Fruit fly (Drosophila melanogaster): ENCODE measurements around the gene nonC.

The nonC gene

DNA sequence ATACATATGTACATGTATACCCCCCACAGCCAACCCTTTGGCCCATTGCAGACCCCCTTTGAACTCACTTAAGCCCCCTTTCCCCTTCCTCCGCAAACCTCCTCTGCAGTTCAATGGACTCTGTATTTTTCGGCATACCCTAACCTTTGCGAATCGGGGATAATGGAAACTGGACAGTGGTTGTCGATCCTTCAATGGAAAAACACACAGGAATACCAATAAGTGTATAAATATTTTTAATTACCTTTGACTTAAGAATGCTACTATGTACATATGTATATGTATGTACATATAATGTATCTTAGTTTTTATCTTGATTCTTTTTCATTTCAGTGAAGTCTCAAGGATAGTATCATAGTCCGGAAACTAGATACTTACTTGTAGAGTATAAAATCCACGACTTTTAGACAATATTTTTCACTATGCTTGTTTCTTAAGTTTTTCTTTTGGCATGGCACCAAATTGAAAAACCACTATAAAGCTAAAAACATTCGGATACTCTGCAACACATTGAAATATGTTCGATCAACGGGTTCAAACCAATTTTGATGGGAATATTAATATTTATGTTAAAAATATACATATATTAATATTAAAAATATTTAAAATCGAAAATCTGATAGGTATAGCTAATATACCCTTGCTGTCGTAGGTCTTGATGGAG, 32.2 kb downstream of the nonC start (continued):
- no peak for TF ChIP-seq spab (GFP tag; optimal IDR thresholded peaks at IDR 0.05)
- TF ChIP-seq CG4318 (GFP tag; optimal IDR thresholded peaks at IDR 0.05) = peak; percentile 49
- peak; percentile 51 for TF ChIP-seq CG34406 (GFP tag; optimal IDR thresholded peaks at IDR 0.05)
- peak; percentile 26 for TF ChIP-seq dsx (GFP tag; optimal IDR thresholded peaks at IDR 0.05; ENCODE audit: poor library complexity, severe bottlenecking)
- TF ChIP-seq svp (GFP tag) = peak; percentile 77
- peak; percentile 46 for TF ChIP-seq net (GFP tag; optimal IDR thresholded peaks at IDR 0.05)
- TF ChIP-seq acj6 (GFP tag; optimal IDR thresholded peaks at IDR 0.05) = peak; percentile 57
- peak; percentile 29 for TF ChIP-seq CG31627 (GFP tag; optimal IDR thresholded peaks at IDR 0.05)
- TF ChIP-seq CG6276 (GFP tag; optimal IDR thresholded peaks at IDR 0.05) = peak; percentile 68
- peak; percentile 47 for TF ChIP-seq pdm3 (GFP tag; optimal IDR thresholded peaks at IDR 0.05)
- peak; percentile 53 for TF ChIP-seq Hr4 (GFP tag; optimal IDR thresholded peaks at IDR 0.05)
- peak; percentile 78 for TF ChIP-seq CG6163 (GFP tag; IDR thresholded peaks at IDR 0.05)
- peak; percentile 47 for TF ChIP-seq cyc (GFP tag; optimal IDR thresholded peaks at IDR 0.05)
- TF ChIP-seq CG6808 (GFP tag; optimal IDR thresholded peaks at IDR 0.05) = peak; percentile 14
- peak; percentile 57 for TF ChIP-seq Hr39 (GFP tag; optimal IDR thresholded peaks at IDR 0.05)
- TF ChIP-seq dac (GFP tag; optimal IDR thresholded peaks at IDR 0.05) = peak; percentile 13
- peak; percentile 21 for TF ChIP-seq CG16779 (tag; optimal IDR thresholded peaks at IDR 0.05)
- peak; percentile 56 for TF ChIP-seq CG8632 (GFP tag; optimal IDR thresholded peaks at IDR 0.05)
- TF ChIP-seq esn (GFP tag; optimal IDR thresholded peaks at IDR 0.05) = peak; percentile 70
- no peak for TF ChIP-seq fd59A (GFP tag; optimal IDR thresholded peaks at IDR 0.05)
- TF ChIP-seq OdsH (GFP tag; optimal IDR thresholded peaks at IDR 0.05) = peak; percentile 52

DNA sequence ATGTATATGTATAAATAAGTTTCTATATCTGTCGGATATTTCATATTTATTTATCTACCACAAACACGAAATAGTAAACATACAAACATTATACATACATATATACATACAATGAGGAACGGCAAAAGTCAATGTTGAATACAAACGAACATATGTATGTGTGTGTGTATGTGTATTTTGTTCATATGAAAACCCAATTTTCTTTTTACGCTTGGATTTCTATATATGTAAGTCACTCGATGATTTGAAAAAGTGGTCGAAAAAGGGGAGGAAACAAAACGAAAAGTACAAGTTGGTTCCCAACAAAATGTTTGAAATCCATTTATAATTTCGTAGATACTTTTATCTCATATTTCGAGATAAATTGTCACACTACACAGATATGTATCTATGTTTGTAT, 33.0 kb downstream of the nonC start:
- TF ChIP-seq Eip75B (GFP tag; optimal IDR thresholded peaks at IDR 0.05) = no peak
- no peak for TF ChIP-seq salr (GFP tag; optimal IDR thresholded peaks at IDR 0.05)
- TF ChIP-seq CG34406 (GFP tag; optimal IDR thresholded peaks at IDR 0.05) = no peak
- no peak for TF ChIP-seq Ets96B (tag; optimal IDR thresholded peaks at IDR 0.05)
- no peak for TF ChIP-seq CG11762 (GFP tag; optimal IDR thresholded peaks at IDR 0.05; ENCODE audit: insufficient read depth)
- no peak for TF ChIP-seq Sox14 (GFP tag; optimal IDR thresholded peaks at IDR 0.05)
- no peak for TF ChIP-seq CG9139 (GFP tag; optimal IDR thresholded peaks at IDR 0.05)
- TF ChIP-seq Sox15 (GFP tag; optimal IDR thresholded peaks at IDR 0.05) = no peak
- TF ChIP-seq spab (GFP tag; optimal IDR thresholded peaks at IDR 0.05) = no peak
- TF ChIP-seq Gug (GFP tag; IDR thresholded peaks at IDR 0.05) = no peak
- TF ChIP-seq dac (GFP tag; optimal IDR thresholded peaks at IDR 0.05) = no peak
- no peak for TF ChIP-seq CG6808 (GFP tag; optimal IDR thresholded peaks at IDR 0.05)
- TF ChIP-seq vri (GFP tag; optimal IDR thresholded peaks at IDR 0.05) = no peak
- no peak for TF ChIP-seq fd59A (GFP tag; optimal IDR thresholded peaks at IDR 0.05)
- no peak for TF ChIP-seq cyc (GFP tag; optimal IDR thresholded peaks at IDR 0.05)

DNA sequence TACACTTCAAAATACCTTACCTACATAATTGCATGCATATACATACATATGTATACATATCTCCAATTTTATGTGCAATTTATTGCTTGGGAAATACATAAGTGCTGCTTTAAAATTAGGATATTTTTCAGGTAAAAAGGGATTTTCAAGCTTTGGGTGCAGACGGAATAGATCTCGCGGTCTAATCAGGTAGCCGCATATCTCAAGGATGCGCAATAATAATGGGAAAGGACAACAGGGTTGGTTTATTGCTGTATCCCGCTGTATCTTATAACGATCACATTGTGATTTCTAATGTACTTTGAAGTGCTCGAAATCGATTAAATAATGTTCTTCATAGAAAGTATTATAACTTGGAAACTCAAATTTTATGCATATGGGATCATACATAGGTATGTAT, 33.4 kb downstream of the nonC start:
- TF ChIP-seq spab (GFP tag; optimal IDR thresholded peaks at IDR 0.05) (no peak), CG6276 (GFP tag; optimal IDR thresholded peaks at IDR 0.05) (no peak), OdsH (GFP tag; optimal IDR thresholded peaks at IDR 0.05) (no peak)

DNA sequence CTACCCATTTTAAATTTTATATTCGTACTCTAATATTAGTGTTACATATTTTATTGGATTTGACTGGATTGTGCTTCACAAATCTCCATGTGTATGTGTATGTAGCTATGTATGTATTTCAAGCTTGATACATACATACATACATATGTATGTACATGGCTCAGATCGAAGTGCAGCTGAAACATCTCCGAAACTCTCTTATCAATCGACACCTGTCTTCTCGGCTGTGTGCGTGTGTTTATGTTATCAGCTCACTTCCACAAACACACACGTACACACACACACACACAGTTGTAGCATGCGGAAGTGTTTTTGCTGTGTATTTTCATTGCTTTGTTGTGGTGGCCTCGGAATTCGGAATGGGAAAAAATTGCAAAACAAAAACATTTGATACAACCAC, 34.9 kb downstream of the nonC start:
- TF ChIP-seq CG32006 (GFP tag; optimal IDR thresholded peaks at IDR 0.05) = no peak
- TF ChIP-seq Sox15 (GFP tag; optimal IDR thresholded peaks at IDR 0.05) = no peak
- TF ChIP-seq ss (GFP tag; optimal IDR thresholded peaks at IDR 0.05) = no peak
- no peak for TF ChIP-seq CG1621 (tag; optimal IDR thresholded peaks at IDR 0.05)
- no peak for TF ChIP-seq CG3032 (tag; optimal IDR thresholded peaks at IDR 0.05)
- TF ChIP-seq svp (GFP tag) = no peak
- TF ChIP-seq Sox102F (GFP tag; optimal IDR thresholded peaks at IDR 0.05) = no peak
- TF ChIP-seq Eip78C (GFP tag) = peak; percentile 11

Measured in whole organism, prepupa.